Fruit fly (Drosophila melanogaster) whole organism, pupa: Measurements from ENCODE around the gene dgrn.
A peak's percentile ranks its signal among the peaks of the same experiment; 100 is the strongest.

Experiments
- CG10348 ChIP-seq: fragments of 200-800 bp; sonication (Bioruptor generic); IDR thresholded peaks from 2 replicates; pipeline ENCODE4 v1.3.6; 2022; ENCODE audit warnings: missing biosample characterization, missing genetic modification characterization
- CG12605 ChIP-seq: fragments of 200-800 bp; sonication (Bioruptor generic); IDR thresholded peaks from 2 replicates; pipeline ENCODE4 v1.3.6; 2022; ENCODE audit warnings: missing biosample characterization, missing genetic modification characterization
- CG13204 ChIP-seq: fragments of 200-800 bp; sonication (Bioruptor generic); optimal IDR thresholded peaks from 2 replicates; lab custom pipeline; 2018; ENCODE audit warnings: missing biosample characterization, mild to moderate bottlenecking, missing genetic modification characterization, moderate library complexity
- CG14655 ChIP-seq: fragments of 200-800 bp; sonication (Bioruptor generic); optimal IDR thresholded peaks from 3 replicates; lab custom pipeline; 2017; ENCODE audit warnings: mild to moderate bottlenecking, missing biosample characterization, missing genetic modification reagents, missing genetic modification characterization
- CG15710 ChIP-seq: fragments of 200-800 bp; sonication (Bioruptor generic); optimal IDR thresholded peaks from 2 replicates; lab custom pipeline; 2018; ENCODE audit warnings: missing biosample characterization, mild to moderate bottlenecking, missing genetic modification characterization, moderate library complexity
- CG17806 ChIP-seq: fragments of 200-800 bp; sonication (Bioruptor generic); optimal IDR thresholded peaks from 2 replicates; lab custom pipeline; 2018; ENCODE audit warnings: missing biosample characterization, mild to moderate bottlenecking, missing genetic modification characterization, moderate library complexity
- CG32121 ChIP-seq: fragments of 200-800 bp; sonication (Bioruptor generic); IDR thresholded peaks from 2 replicates; pipeline ENCODE4 v1.3.6; 2022; ENCODE audit warnings: missing biosample characterization, missing genetic modification characterization
- CG34367 ChIP-seq: fragments of 200-800 bp; sonication (Bioruptor generic); optimal IDR thresholded peaks from 2 replicates; lab custom pipeline; 2018; ENCODE audit warnings: missing biosample characterization, mild to moderate bottlenecking, missing genetic modification characterization
- CG4496 ChIP-seq: fragments of 200-800 bp; sonication (Bioruptor generic); IDR thresholded peaks from 3 replicates; pipeline ENCODE4 v1.3.6; 2022; ENCODE audit warnings: missing biosample characterization, missing genetic modification characterization
- CG8159 ChIP-seq: fragments of 200-800 bp; sonication (Bioruptor generic); optimal IDR thresholded peaks from 3 replicates; lab custom pipeline; 2018; ENCODE audit warnings: missing biosample characterization, mild to moderate bottlenecking, missing genetic modification characterization, moderate library complexity
- CG8301 ChIP-seq: fragments of 200-800 bp; sonication (Bioruptor generic); optimal IDR thresholded peaks from 2 replicates; lab custom pipeline; 2018; ENCODE audit warnings: missing biosample characterization, mild to moderate bottlenecking, missing genetic modification characterization
- CG9948 ChIP-seq: fragments of 200-800 bp; sonication (Bioruptor generic); optimal IDR thresholded peaks from 2 replicates; lab custom pipeline; 2018; ENCODE audit warnings: missing biosample characterization, mild to moderate bottlenecking, missing genetic modification characterization, moderate library complexity
- D1 ChIP-seq: fragments of 200-800 bp; sonication (Bioruptor generic); optimal IDR thresholded peaks from 2 replicates; lab custom pipeline; 2018; ENCODE audit warnings: missing biosample characterization, mild to moderate bottlenecking, missing genetic modification characterization, moderate library complexity
- EcR ChIP-seq: fragments of 200-800 bp; sonication (Bioruptor generic); optimal IDR thresholded peaks from 3 replicates; lab custom pipeline; 2019; ENCODE audit warnings: missing biosample characterization, missing genetic modification characterization, mild to moderate bottlenecking, moderate library complexity, missing genetic modification reagents
- Ets98B ChIP-seq: fragments of 200-800 bp; sonication (Bioruptor generic); IDR thresholded peaks from 2 replicates; pipeline ENCODE4 v1.3.6; 2022; ENCODE audit warnings: missing biosample characterization, missing genetic modification characterization
- Pif1A ChIP-seq: fragments of 200-800 bp; sonication (Bioruptor generic); optimal IDR thresholded peaks from 3 replicates; lab custom pipeline; 2016; ENCODE audit warnings: missing biosample characterization, missing genetic modification characterization
- Pif1B ChIP-seq: fragments of 200-800 bp; sonication (Bioruptor generic); optimal IDR thresholded peaks from 3 replicates; lab custom pipeline; 2016; ENCODE audit warnings: missing biosample characterization, missing genetic modification characterization
- Snoo ChIP-seq: fragments of 200-800 bp; sonication (Bioruptor generic); optimal IDR thresholded peaks from 3 replicates; lab custom pipeline; 2017; ENCODE audit warnings: missing biosample characterization, mild to moderate bottlenecking, missing genetic modification characterization, inconsistent platforms
- fd96Ca ChIP-seq: fragments of 200-800 bp; sonication (Bioruptor generic); IDR thresholded peaks from 3 replicates; pipeline ENCODE4 v1.3.6; 2022; ENCODE audit warnings: missing biosample characterization, missing genetic modification characterization
- gl ChIP-seq: fragments of 200-800 bp; sonication (Bioruptor generic); optimal IDR thresholded peaks from 2 replicates; lab custom pipeline; 2018; ENCODE audit warnings: missing biosample characterization, mild to moderate bottlenecking, missing genetic modification characterization
- rn ChIP-seq: fragments of 200-800 bp; sonication (Bioruptor generic); IDR thresholded peaks from 2 replicates; pipeline ENCODE4 v1.3.6; 2022; ENCODE audit warnings: missing biosample characterization, missing genetic modification characterization

Gene dgrn

DNA sequence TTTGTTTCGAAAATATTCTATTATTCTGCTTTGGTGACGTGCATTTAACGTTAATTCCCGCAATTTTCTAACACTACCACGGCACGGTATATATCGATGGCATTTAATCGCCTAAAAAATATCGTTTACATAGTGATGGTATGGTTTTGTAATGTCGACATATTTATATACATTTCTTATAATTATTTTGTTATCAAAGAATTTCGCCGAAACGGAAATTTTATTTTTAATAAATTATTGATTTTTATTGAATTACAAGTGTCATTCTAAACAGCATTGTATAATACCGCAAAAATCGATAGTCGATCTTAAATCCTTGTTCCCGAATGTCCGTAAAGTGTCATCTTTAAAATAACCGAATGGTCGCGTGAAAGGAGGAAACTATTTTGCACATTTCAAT is at the start of gene dgrn, which contains the start of gene Sec20:
dgrn (plus strand) TSS at position 160 of the 400 bp plus-strand sequence.
Sec20 (minus strand) TSS at position 77 of the 400 bp plus-strand sequence.
- TF ChIP-seq Snoo (tag; lab: Kevin White, UChicago) (peak; percentile 48), CG4496 (GFP tag; lab: Robert Waterston, UW) (no peak), CG32121 (no peak; the same call in 1 of the 2 replicates), rn (no peak), CG8159 (tag; lab: Kevin White, UChicago) (peak; percentile 66), Ets98B (GFP tag; lab: Robert Waterston, UW) (peak; percentile 22; the same call in 1 of the 2 replicates), CG17806 (tag; lab: Kevin White, UChicago) (peak; percentile 55), CG15710 (tag; lab: Kevin White, UChicago) (peak; percentile 60), CG10348 (GFP tag; lab: Robert Waterston, UW) (no peak), CG9948 (tag; lab: Kevin White, UChicago) (peak; percentile 43), CG12605 (GFP tag; lab: Robert Waterston, UW) (no peak), Pif1B (GFP tag; lab: Kevin White, UChicago) (peak; percentile 55), CG34367 (tag; lab: Kevin White, UChicago) (peak; percentile 25)

DNA sequence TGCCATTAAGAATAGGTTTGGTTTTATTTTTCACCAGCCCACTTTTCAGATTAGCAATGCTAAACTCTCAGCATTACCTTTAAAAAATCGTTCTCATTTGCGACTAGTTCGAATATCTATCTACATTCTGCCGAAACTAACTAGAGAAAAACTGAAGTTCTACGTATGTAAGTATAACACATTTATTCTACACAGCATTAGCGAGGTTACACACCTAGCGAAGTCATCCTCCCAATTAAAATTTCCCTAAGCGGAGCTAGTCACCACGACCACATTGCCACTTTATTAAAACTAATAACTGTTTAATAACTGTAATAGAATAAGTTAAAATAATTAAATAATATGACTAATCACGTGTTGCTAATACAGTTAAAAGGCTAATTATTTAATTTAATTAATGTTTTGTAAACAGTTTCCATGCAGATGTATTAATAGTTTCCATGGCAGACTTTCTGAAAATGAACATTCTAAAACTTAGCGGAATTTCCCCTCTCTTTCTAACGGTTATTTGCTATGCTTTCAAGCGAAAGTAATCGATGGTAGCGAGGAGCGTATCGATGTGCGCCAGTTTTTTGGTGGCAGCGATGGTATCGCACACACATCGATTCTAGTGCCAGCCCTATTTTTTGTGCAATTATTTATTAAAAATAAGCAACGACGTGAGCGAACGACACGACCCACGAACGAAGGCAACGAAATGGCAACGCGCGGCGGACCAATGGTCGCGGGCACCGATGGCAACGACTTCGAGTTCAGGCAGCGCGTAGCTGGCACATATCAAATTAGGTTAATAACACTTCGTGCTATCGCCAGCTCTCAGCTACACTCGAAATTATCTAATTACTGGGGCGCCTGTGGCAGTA is 45.5 kb upstream of the dgrn start, which contains the start of gene jagn:
jagn (plus strand) TSS at position 585 of the 863 bp plus-strand sequence.
- TF ChIP-seq EcR (GFP tag; lab: Kevin White, UChicago) (no peak), gl (tag; lab: Kevin White, UChicago) (no peak), Pif1A (no peak), Pif1B (GFP tag; lab: Kevin White, UChicago) (no peak), CG32121 (no peak), rn (no peak), CG8159 (tag; lab: Kevin White, UChicago) (no peak), CG9948 (tag; lab: Kevin White, UChicago) (no peak), fd96Ca (GFP tag; lab: Robert Waterston, UW) (peak; percentile 56; the same call in 2 of the 3 replicates), CG14655 (GFP tag; lab: Kevin White, UChicago) (no peak), Ets98B (GFP tag; lab: Robert Waterston, UW) (peak; percentile 25; the same call in 1 of the 2 replicates), CG4496 (GFP tag; lab: Robert Waterston, UW) (peak; percentile 33; the same call in 1 of the 3 replicates), CG34367 (tag; lab: Kevin White, UChicago) (no peak), CG17806 (tag; lab: Kevin White, UChicago) (no peak), CG15710 (tag; lab: Kevin White, UChicago) (peak; percentile 23), D1 (no peak), CG12605 (GFP tag; lab: Robert Waterston, UW) (no peak), CG10348 (GFP tag; lab: Robert Waterston, UW) (no peak), Snoo (tag; lab: Kevin White, UChicago) (peak; percentile 28), CG13204 (no peak), CG8301 (tag; lab: Kevin White, UChicago) (no peak)

DNA sequence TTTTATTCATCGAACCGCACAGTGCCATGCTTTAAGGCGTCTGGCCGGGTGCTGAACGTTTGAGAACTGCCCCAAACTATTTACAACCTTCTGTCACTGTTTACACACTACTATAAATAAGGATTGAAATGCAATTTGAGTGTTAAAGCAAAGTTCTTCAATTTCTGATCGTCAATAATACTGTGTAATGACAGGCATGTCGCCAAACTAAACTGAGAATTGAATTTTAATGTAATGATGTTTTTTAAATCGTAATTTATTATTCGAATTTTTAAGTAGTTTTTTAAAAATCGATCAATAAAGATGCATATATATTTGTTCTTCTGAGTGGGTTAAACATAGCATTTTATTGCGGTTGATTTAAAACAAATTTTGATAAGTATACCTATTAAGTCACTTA is 43.4 kb upstream of the dgrn start, which contains the start of gene CG2082:
CG2082 (minus strand) TSS at position 101 of the 400 bp plus-strand sequence.
- TF ChIP-seq CG8301 (tag; lab: Kevin White, UChicago) (no peak), CG12605 (GFP tag; lab: Robert Waterston, UW) (no peak), D1 (no peak), CG4496 (GFP tag; lab: Robert Waterston, UW) (no peak), gl (tag; lab: Kevin White, UChicago) (no peak), rn (no peak), Pif1B (GFP tag; lab: Kevin White, UChicago) (no peak), Snoo (tag; lab: Kevin White, UChicago) (no peak), CG17806 (tag; lab: Kevin White, UChicago) (no peak), Ets98B (GFP tag; lab: Robert Waterston, UW) (no peak), CG13204 (no peak), Pif1A (no peak), CG14655 (GFP tag; lab: Kevin White, UChicago) (no peak), fd96Ca (GFP tag; lab: Robert Waterston, UW) (no peak), CG10348 (GFP tag; lab: Robert Waterston, UW) (no peak), CG32121 (no peak), CG34367 (tag; lab: Kevin White, UChicago) (no peak), CG9948 (tag; lab: Kevin White, UChicago) (no peak), EcR (GFP tag; lab: Kevin White, UChicago) (no peak), CG8159 (tag; lab: Kevin White, UChicago) (no peak)

DNA sequence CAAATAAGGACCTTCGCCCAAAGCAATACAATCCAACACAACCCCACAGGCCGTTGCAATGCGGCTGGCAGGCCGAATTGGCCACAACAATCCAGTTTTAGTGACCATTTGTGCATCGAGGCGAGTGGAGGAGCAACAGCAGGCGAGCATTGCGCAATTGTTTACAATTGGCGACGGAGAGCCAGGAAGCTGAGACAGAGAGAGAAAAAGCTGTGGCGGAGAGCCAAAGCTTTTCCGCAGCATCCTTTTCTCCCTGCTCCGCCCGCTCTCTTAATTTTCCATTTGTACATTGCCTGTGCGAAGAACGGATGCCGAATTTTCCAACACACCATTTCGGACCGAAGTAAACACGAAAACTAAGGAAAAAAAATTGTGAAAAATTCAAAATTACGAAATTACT is 43.0 kb upstream of the dgrn start, which contains the start of gene kat-60L1:
kat-60L1 (plus strand) TSS at position 301 of the 400 bp plus-strand sequence.
- TF ChIP-seq CG17806 (tag; lab: Kevin White, UChicago) (no peak), CG9948 (tag; lab: Kevin White, UChicago) (no peak), CG13204 (no peak), CG8301 (tag; lab: Kevin White, UChicago) (no peak), CG4496 (GFP tag; lab: Robert Waterston, UW) (no peak), gl (tag; lab: Kevin White, UChicago) (no peak), Ets98B (GFP tag; lab: Robert Waterston, UW) (no peak), CG34367 (tag; lab: Kevin White, UChicago) (no peak), Snoo (tag; lab: Kevin White, UChicago) (no peak), CG32121 (no peak), fd96Ca (GFP tag; lab: Robert Waterston, UW) (no peak), EcR (GFP tag; lab: Kevin White, UChicago) (no peak), rn (no peak), CG15710 (tag; lab: Kevin White, UChicago) (no peak), CG10348 (GFP tag; lab: Robert Waterston, UW) (no peak), Pif1B (GFP tag; lab: Kevin White, UChicago) (no peak), CG8159 (tag; lab: Kevin White, UChicago) (no peak)
